Worm (Caenorhabditis elegans) whole organism, L4 larva: ENCODE results near the gene H01G02.1.

ENCODE experiments used
- ceh-44 ChIP-seq: fragments of 200-800 bp; sonication (Bioruptor generic); IDR thresholded peaks from 2 replicates; pipeline ENCODE4 v1.3.6; 2022; ENCODE audit warnings: missing genetic modification reagents, missing genetic modification characterization, missing compliant biosample characterization
- nhr-10 ChIP-seq: fragments of 150-350 bp; optimal IDR thresholded peaks from 2 replicates; lab custom pipeline; 2014; ENCODE audit warnings: missing biosample characterization, missing genetic modification characterization

DNA sequence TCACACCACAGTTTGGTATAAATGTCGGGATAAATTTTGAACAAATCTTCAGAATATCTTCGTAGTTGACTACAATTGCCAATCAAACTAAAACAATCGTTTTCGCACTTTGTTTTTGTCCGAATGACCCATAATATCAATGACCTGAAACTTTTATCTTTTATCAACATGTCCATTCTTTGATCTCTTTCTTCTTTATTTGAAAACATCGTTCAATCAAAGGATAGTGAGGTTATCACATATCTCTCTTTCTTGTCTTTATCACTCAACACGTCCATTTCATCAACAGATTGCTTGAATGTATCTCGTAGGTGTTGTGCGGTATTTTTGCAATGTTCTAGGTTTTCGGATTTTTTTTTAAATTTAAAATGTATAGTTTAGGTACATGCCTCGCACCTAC, 5.1 kb upstream of the H01G02.1 start:
- TF ChIP-seq ceh-44 (GFP tag; lab: Robert Waterston, UW) (no peak), nhr-10 (tag; lab: Kevin White, UChicago) (no peak)
